Fruit fly (Drosophila melanogaster): ENCODE results near the gene eIF4E1.

The eIF4E1 gene

dm6 chr3L:9373374-9374004 is 28.8 kb downstream of the eIF4E1 start (continued):
- TF ChIP-seq cas (GFP tag; IDR thresholded peaks at IDR 0.05) (no peak; the same call in 1 of the 2 replicates), NC2α (GFP tag; optimal IDR thresholded peaks at IDR 0.05) (no peak), NFAT (GFP tag; IDR thresholded peaks at IDR 0.05) (peak; percentile 48), zf30C (GFP tag; optimal IDR thresholded peaks at IDR 0.05) (no peak), eyg (GFP tag; optimal IDR thresholded peaks at IDR 0.05) (no peak), Six4 (GFP tag; optimal IDR thresholded peaks at IDR 0.05) (peak; percentile 43), corto (GFP tag; optimal IDR thresholded peaks at IDR 0.05) (peak; percentile 5), CG11085 (GFP tag; IDR thresholded peaks at IDR 0.05) (no peak), trh (GFP tag; optimal IDR thresholded peaks at IDR 0.05) (peak; percentile 14), CG6254 (GFP tag; optimal IDR thresholded peaks at IDR 0.05) (peak; percentile 71), stc (GFP tag; IDR thresholded peaks at IDR 0.05) (peak; percentile 79), HLHmδ (GFP tag; optimal IDR thresholded peaks at IDR 0.05) (no peak), CG7928 (GFP tag; optimal IDR thresholded peaks at IDR 0.05) (peak; percentile 33), D (optimal IDR thresholded peaks at IDR 0.05) (no peak), D (GFP tag; optimal IDR thresholded peaks at IDR 0.05) (peak; percentile 66), CG10431 (GFP tag; optimal IDR thresholded peaks at IDR 0.05) (no peak), bsh (GFP tag; optimal IDR thresholded peaks at IDR 0.05) (peak; percentile 39 to 81), gsb-n (tag; optimal IDR thresholded peaks at IDR 0.05) (peak; percentile 26), CG13894 (tag; optimal IDR thresholded peaks at IDR 0.05) (peak; percentile 61), mam (GFP tag; optimal IDR thresholded peaks at IDR 0.05) (no peak), CG6854 (GFP tag; optimal IDR thresholded peaks at IDR 0.05) (peak; percentile 66), tup (GFP tag; optimal IDR thresholded peaks at IDR 0.05) (no peak), ewg (GFP tag; optimal IDR thresholded peaks at IDR 0.05) (peak; percentile 60), hth (optimal IDR thresholded peaks at IDR 0.05) (no peak), Ptx1 (GFP tag; IDR thresholded peaks at IDR 0.05) (peak; percentile 71), jigr1 (GFP tag; IDR thresholded peaks at IDR 0.05) (no peak), CG5953 (GFP tag; IDR thresholded peaks at IDR 0.05) (peak; percentile 69), Myb (GFP tag; optimal IDR thresholded peaks at IDR 0.05) (no peak), nom (GFP tag; optimal IDR thresholded peaks at IDR 0.05) (peak; percentile 62), vnd (GFP tag; IDR thresholded peaks at IDR 0.05; ENCODE audit: partially characterized antibody) (no peak), HmgZ (tag; optimal IDR thresholded peaks at IDR 0.05) (peak; percentile 4), Side (GFP tag; optimal IDR thresholded peaks at IDR 0.05) (no peak), amos (GFP tag; IDR thresholded peaks at IDR 0.05; ENCODE audit: partially characterized antibody) (no peak), dati (GFP tag; IDR thresholded peaks at IDR 0.05) (no peak; the same call in 1 of the 2 replicates), CG32772 (GFP tag; IDR thresholded peaks at IDR 0.05) (0 out of 2 replicates have a peak, but pooled peaks have one; percentile 18), dm (GFP tag; optimal IDR thresholded peaks at IDR 0.05) (no peak), kay (GFP tag; optimal IDR thresholded peaks at IDR 0.05) (no peak), CG2678 (tag; optimal IDR thresholded peaks at IDR 0.05) (peak; percentile 84), dysf (GFP tag; IDR thresholded peaks at IDR 0.05) (peak; percentile 75), Mes4 (GFP tag; optimal IDR thresholded peaks at IDR 0.05) (no peak), otp (GFP tag; IDR thresholded peaks at IDR 0.05) (peak; percentile 11; the same call in 1 of the 3 replicates), Rfx (GFP tag; IDR thresholded peaks at IDR 0.05) (peak; percentile 86), cato (GFP tag; optimal IDR thresholded peaks at IDR 0.05; ENCODE audit: borderline replicate concordance) (peak; percentile 18), CG8944 (GFP tag; optimal IDR thresholded peaks at IDR 0.05) (no peak), Hr51 (GFP tag; optimal IDR thresholded peaks at IDR 0.05) (peak in 1 of 2 experiments; percentile 67), abd-A (tag; optimal IDR thresholded peaks at IDR 0.05) (peak; percentile 63), CG18262 (tag; optimal IDR thresholded peaks at IDR 0.05) (peak; percentile 65), CG15269 (tag; optimal IDR thresholded peaks at IDR 0.05) (peak; percentile 72), danr (GFP tag; IDR thresholded peaks at IDR 0.05) (peak; percentile 69), CG12071 (GFP tag; optimal IDR thresholded peaks at IDR 0.05) (no peak)
